Fruit fly (Drosophila melanogaster): ENCODE data around the gene CG13920.
A peak's percentile ranks its signal among the peaks of the same experiment; 100 is the strongest.

- TF ChIP-seq CG15710 (tag; optimal IDR thresholded peaks at IDR 0.05), result peak; percentile 63
- no peak for TF ChIP-seq EcR (GFP tag; optimal IDR thresholded peaks at IDR 0.05)
- TF ChIP-seq CG13204 (GFP tag; optimal IDR thresholded peaks at IDR 0.05), result peak; percentile 40
- TF ChIP-seq CG17806 (tag; optimal IDR thresholded peaks at IDR 0.05), result peak; percentile 47
- TF ChIP-seq Snoo (tag; optimal IDR thresholded peaks at IDR 0.05), result peak; percentile 92
- TF ChIP-seq fd96Ca (GFP tag; IDR thresholded peaks at IDR 0.05), result peak; percentile 85
Observed at dm6 chr3L:1668504-1668903, 19.8 kb downstream of the CG13920 start, which contains the start of gene RpL23A.

Measured in whole organism, pupa.